Worm (Caenorhabditis elegans): ENCODE results near the gene pes-1.

DNA sequence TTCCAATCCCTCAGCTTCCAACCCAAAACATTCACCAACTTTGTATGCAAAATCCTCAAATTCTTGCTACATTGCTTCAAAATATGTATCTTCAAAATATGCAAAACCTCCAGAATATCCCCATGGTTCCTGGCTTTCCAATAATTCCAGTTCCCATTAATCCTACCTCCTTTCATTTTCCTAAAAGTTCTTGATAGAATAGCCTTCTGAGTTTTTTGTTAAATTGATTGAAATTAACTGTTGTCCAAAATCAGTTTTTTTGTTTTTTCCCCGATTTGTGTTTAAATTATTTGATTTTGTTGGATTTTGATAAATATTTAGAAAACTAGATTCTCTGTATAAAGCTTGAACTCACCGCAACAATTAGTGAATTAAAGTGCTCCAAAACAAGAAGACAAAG is 2.6 kb downstream of the pes-1 start:
- TF ChIP-seq pbrm-1 (GFP tag; IDR thresholded peaks at IDR 0.05) (no peak), dpl-1 (GFP tag; optimal IDR thresholded peaks at IDR 0.05) (no peak), ceh-40 (GFP tag; IDR thresholded peaks at IDR 0.05) (no peak), lin-54 (GFP tag; optimal IDR thresholded peaks at IDR 0.05) (no peak), dpff-1 (tag; optimal IDR thresholded peaks at IDR 0.05) (no peak), unc-62 (GFP tag; optimal IDR thresholded peaks at IDR 0.05) (no peak), sea-2 (GFP tag; IDR thresholded peaks at IDR 0.05) (no peak), attf-5 (GFP tag; optimal IDR thresholded peaks at IDR 0.05) (no peak), atf-7 (tag; optimal IDR thresholded peaks at IDR 0.05) (no peak)
